Fruit fly (Drosophila melanogaster) whole organism, embryonic: ENCODE measurements around the gene CG13601.
A peak's percentile ranks its signal among the peaks of the same experiment; 100 is the strongest.

Experiments used
- Adf1 ChIP-seq: fragments of 200-800 bp; sonication (Bioruptor generic); IDR thresholded peaks from 2 replicates; pipeline ENCODE4 v1.3.6; 2022; ENCODE audit warnings: missing biosample characterization, missing genetic modification characterization
- Aef1 ChIP-seq: fragments of 200-800 bp; sonication (Bioruptor generic); IDR thresholded peaks from 3 replicates; pipeline ENCODE4 v1.3.6; 2022; ENCODE audit warnings: missing biosample characterization, missing genetic modification characterization
- CG11247 ChIP-seq: fragments of 200-800 bp; sonication (Bioruptor generic); IDR thresholded peaks from 2 replicates; pipeline ENCODE4 v1.3.6; 2022; ENCODE audit warnings: missing biosample characterization, missing genetic modification characterization
- CG11695 ChIP-seq: fragments of 200-800 bp; sonication (Bioruptor generic); IDR thresholded peaks from 3 replicates; pipeline ENCODE4 v1.3.6; 2022; ENCODE audit warnings: missing biosample characterization, missing genetic modification characterization
- CG12299 ChIP-seq: fragments of 200-800 bp; sonication (Bioruptor generic); optimal IDR thresholded peaks from 2 replicates; lab custom pipeline; 2018; ENCODE audit warnings: missing biosample characterization, mild to moderate bottlenecking, missing genetic modification characterization
- CG14050 ChIP-seq: fragments of 200-800 bp; sonication (Bioruptor generic); IDR thresholded peaks from 3 replicates; pipeline ENCODE4 v1.3.6; 2022; ENCODE audit warnings: missing biosample characterization, missing genetic modification characterization
- CG14441 ChIP-seq: fragments of 200-800 bp; sonication (Bioruptor generic); IDR thresholded peaks from 2 replicates; pipeline ENCODE4 v1.3.6; 2022; ENCODE audit warnings: missing biosample characterization, missing genetic modification characterization
- CG17359 ChIP-seq: fragments of 200-800 bp; sonication (Bioruptor generic); optimal IDR thresholded peaks from 3 replicates; lab custom pipeline; 2018; ENCODE audit warnings: missing biosample characterization, mild to moderate bottlenecking, missing genetic modification characterization, moderate library complexity
- CG2678 ChIP-seq: fragments of 200-800 bp; sonication (Bioruptor generic); optimal IDR thresholded peaks from 3 replicates; lab custom pipeline; 2019; ENCODE audit warnings: missing biosample characterization, mild to moderate bottlenecking, missing genetic modification characterization, moderate library complexity
- CG33213 ChIP-seq: fragments of 200-800 bp; sonication (Bioruptor generic); optimal IDR thresholded peaks from 3 replicates; lab custom pipeline; 2016; ENCODE audit warnings: missing biosample characterization, missing genetic modification characterization
- CG33557 ChIP-seq: fragments of 200-800 bp; sonication (Bioruptor generic); optimal IDR thresholded peaks from 2 replicates; lab custom pipeline; 2019; ENCODE audit warnings: missing biosample characterization, mild to moderate bottlenecking, missing genetic modification characterization, moderate library complexity
- CG3995 ChIP-seq: fragments of 200-800 bp; sonication (Bioruptor generic); optimal IDR thresholded peaks from 3 replicates; lab custom pipeline; 2016; ENCODE audit warnings: missing biosample characterization, missing genetic modification characterization
- CG4404 ChIP-seq: fragments of 200-800 bp; sonication (Bioruptor generic); IDR thresholded peaks from 2 replicates; pipeline ENCODE4 v1.3.6; 2022; ENCODE audit warnings: missing biosample characterization, missing genetic modification characterization
- CG6272 ChIP-seq: fragments of 200-800 bp; sonication (Bioruptor generic); IDR thresholded peaks from 2 replicates; pipeline ENCODE4 v1.3.6; 2022; ENCODE audit warnings: missing biosample characterization, missing genetic modification characterization
- CG6813 ChIP-seq: fragments of 200-800 bp; sonication (Bioruptor generic); optimal IDR thresholded peaks from 2 replicates; lab custom pipeline; 2017; ENCODE audit warnings: missing biosample characterization, missing genetic modification characterization, mild to moderate bottlenecking, moderate library complexity, missing genetic modification reagents
- CG7372 ChIP-seq: fragments of 200-800 bp; sonication (Bioruptor generic); IDR thresholded peaks from 2 replicates; pipeline ENCODE4 v1.3.6; 2022; ENCODE audit warnings: missing biosample characterization, missing genetic modification characterization
- CG7556 ChIP-seq: fragments of 200-800 bp; sonication (Bioruptor generic); optimal IDR thresholded peaks from 2 replicates; lab custom pipeline; 2017; ENCODE audit warnings: missing biosample characterization, mild to moderate bottlenecking, missing genetic modification characterization
- CG8089 ChIP-seq: fragments of 200-800 bp; sonication (Bioruptor generic); optimal IDR thresholded peaks from 3 replicates; lab custom pipeline; 2016; ENCODE audit warnings: missing biosample characterization, missing genetic modification characterization
- CG8281 ChIP-seq: fragments of 200-800 bp; sonication (Bioruptor generic); optimal IDR thresholded peaks from 2 replicates; lab custom pipeline; 2018; ENCODE audit warnings: missing biosample characterization, mild to moderate bottlenecking, missing genetic modification characterization, moderate library complexity
- Chrac-16 ChIP-seq: fragments of 200-800 bp; sonication (Bioruptor generic); optimal IDR thresholded peaks from 3 replicates; lab custom pipeline; 2016; ENCODE audit warnings: missing biosample characterization, missing genetic modification characterization
- Dad ChIP-seq: fragments of 200-800 bp; sonication (Bioruptor generic); optimal IDR thresholded peaks from 3 replicates; lab custom pipeline; 2016; ENCODE audit warnings: missing biosample characterization, missing genetic modification characterization
- Gsc ChIP-seq: fragments of 200-800 bp; sonication (Bioruptor generic); IDR thresholded peaks from 2 replicates; pipeline ENCODE4 v1.3.6; 2022; ENCODE audit warnings: missing biosample characterization, missing genetic modification characterization
- HLH3B ChIP-seq: fragments of 200-800 bp; sonication (Bioruptor generic); IDR thresholded peaks from 2 replicates; pipeline ENCODE4 v1.3.6; 2022; ENCODE audit warnings: missing biosample characterization, missing genetic modification characterization
- Hand ChIP-seq: fragments of 200-800 bp; sonication (Bioruptor generic); optimal IDR thresholded peaks from 2 replicates; lab custom pipeline; 2017; ENCODE audit warnings: mild to moderate bottlenecking, missing biosample characterization, missing genetic modification reagents, missing genetic modification characterization
- Myb ChIP-seq: fragments of 200-800 bp; sonication (Bioruptor generic); optimal IDR thresholded peaks from 2 replicates; lab custom pipeline; 2016; ENCODE audit warnings: missing biosample characterization, missing genetic modification characterization
- Nf-YA ChIP-seq: fragments of 200-800 bp; sonication (Bioruptor generic); IDR thresholded peaks from 2 replicates; pipeline ENCODE4 v1.3.6; 2022; ENCODE audit warnings: missing biosample characterization, missing genetic modification characterization
- Nf-YB ChIP-seq: fragments of 200-800 bp; sonication (Bioruptor generic); optimal IDR thresholded peaks from 3 replicates; lab custom pipeline; 2019; ENCODE audit warnings: missing biosample characterization, mild to moderate bottlenecking, missing genetic modification characterization, moderate library complexity
- Poxn ChIP-seq: fragments of 200-800 bp; sonication (Bioruptor generic); IDR thresholded peaks from 2 replicates; pipeline ENCODE4 v1.3.6; 2022; ENCODE audit warnings: missing biosample characterization, missing genetic modification characterization
- Sin3A ChIP-seq: fragments of >200 bp; optimal IDR thresholded peaks from 2 replicates; lab custom pipeline; 2018
- Sox102F ChIP-seq: fragments of 200-800 bp; sonication (Bioruptor generic); optimal IDR thresholded peaks from 2 replicates; lab custom pipeline; 2018; ENCODE audit warnings: missing biosample characterization, mild to moderate bottlenecking, missing genetic modification characterization, moderate library complexity
- Vsx1 ChIP-seq: fragments of 200-800 bp; sonication (Bioruptor generic); optimal IDR thresholded peaks from 2 replicates; lab custom pipeline; 2017; ENCODE audit warnings: missing biosample characterization, mild to moderate bottlenecking, missing genetic modification characterization, missing genetic modification reagents
- Xrp1 ChIP-seq: fragments of 200-800 bp; sonication (Bioruptor generic); IDR thresholded peaks from 2 replicates; pipeline ENCODE4 v1.3.6; 2022; ENCODE audit warnings: missing biosample characterization, missing genetic modification characterization
- amos ChIP-seq: fragments of 200-800 bp; sonication (Bioruptor generic); IDR thresholded peaks from 2 replicates; pipeline ENCODE4 v1.3.6; 2022; ENCODE audit warnings: missing biosample characterization, missing genetic modification characterization; ENCODE audit not compliant: partially characterized antibody
- ap ChIP-seq: fragments of 200-800 bp; sonication (Bioruptor generic); IDR thresholded peaks from 2 replicates; pipeline ENCODE4 v1.3.6; 2022; ENCODE audit warnings: missing biosample characterization, missing genetic modification characterization
- az2 ChIP-seq: fragments of 200-800 bp; sonication (Bioruptor generic); optimal IDR thresholded peaks from 3 replicates; lab custom pipeline; 2016; ENCODE audit warnings: missing biosample characterization, missing genetic modification characterization
- croc ChIP-seq: fragments of 200-800 bp; sonication (Bioruptor generic); conservative IDR thresholded peaks from 3 replicates; pipeline ENCODE4 v1.3.6; 2022; ENCODE audit warnings: missing biosample characterization, missing genetic modification characterization
- disco-r ChIP-seq: fragments of 200-800 bp; sonication (Bioruptor generic); optimal IDR thresholded peaks from 2 replicates; lab custom pipeline; 2016; ENCODE audit warnings: missing biosample characterization, missing genetic modification characterization
- exex ChIP-seq: fragments of 200-800 bp; sonication (Bioruptor generic); optimal IDR thresholded peaks from 4 replicates; lab custom pipeline; 2018; ENCODE audit warnings: missing biosample characterization, mild to moderate bottlenecking, missing genetic modification characterization, moderate library complexity
- fd102C ChIP-seq: fragments of 200-800 bp; sonication (Bioruptor generic); optimal IDR thresholded peaks from 2 replicates; lab custom pipeline; 2018; ENCODE audit warnings: missing biosample characterization, mild to moderate bottlenecking, missing genetic modification characterization, moderate library complexity
- fu2 ChIP-seq: fragments of 200-800 bp; sonication (Bioruptor generic); optimal IDR thresholded peaks from 2 replicates; lab custom pipeline; 2016; ENCODE audit warnings: missing biosample characterization, missing genetic modification characterization
- gfzf ChIP-seq: fragments of 200-800 bp; sonication (Bioruptor generic); optimal IDR thresholded peaks from 2 replicates; lab custom pipeline; 2016; ENCODE audit warnings: missing biosample characterization, mild to moderate bottlenecking, missing genetic modification characterization, moderate library complexity
- ind ChIP-seq: fragments of 200-800 bp; sonication (Bioruptor generic); optimal IDR thresholded peaks from 3 replicates; lab custom pipeline; 2016; ENCODE audit warnings: missing biosample characterization, missing genetic modification characterization
- maf-S ChIP-seq: fragments of 200-800 bp; sonication (Bioruptor generic); optimal IDR thresholded peaks from 2 replicates; lab custom pipeline; 2016; ENCODE audit warnings: missing biosample characterization, missing genetic modification characterization
- ro ChIP-seq: fragments of 200-800 bp; sonication (Bioruptor generic); IDR thresholded peaks from 2 replicates; pipeline ENCODE4 v1.3.6; 2022; ENCODE audit warnings: missing biosample characterization, missing genetic modification characterization
- sd ChIP-seq: fragments of 200-800 bp; sonication (Bioruptor generic); optimal IDR thresholded peaks from 3 replicates; lab custom pipeline; 2018; ENCODE audit warnings: missing biosample characterization, mild to moderate bottlenecking, missing genetic modification characterization, moderate library complexity
- shn ChIP-seq: fragments of 200-800 bp; sonication (Bioruptor generic); optimal IDR thresholded peaks from 3 replicates; lab custom pipeline; 2016; ENCODE audit warnings: missing biosample characterization, missing genetic modification characterization
- slbo ChIP-seq: fragments of 200-800 bp; sonication (Bioruptor generic); IDR thresholded peaks from 2 replicates; pipeline ENCODE4 v1.3.6; 2022; ENCODE audit warnings: missing biosample characterization, missing genetic modification characterization
- sob ChIP-seq: fragments of 200-800 bp; sonication (Bioruptor generic); IDR thresholded peaks from 2 replicates; pipeline ENCODE4 v1.3.6; 2022; ENCODE audit warnings: missing biosample characterization, missing genetic modification characterization
- ssp ChIP-seq: fragments of 200-800 bp; sonication (Bioruptor generic); IDR thresholded peaks from 2 replicates; pipeline ENCODE4 v1.3.6; 2022; ENCODE audit warnings: missing biosample characterization, missing genetic modification characterization
- tx ChIP-seq: fragments of 200-800 bp; sonication (Bioruptor generic); optimal IDR thresholded peaks from 2 replicates; lab custom pipeline; 2016; ENCODE audit warnings: missing biosample characterization, missing genetic modification characterization
- unpg ChIP-seq: fragments of 200-800 bp; sonication (Bioruptor generic); optimal IDR thresholded peaks from 3 replicates; lab custom pipeline; 2018; ENCODE audit warnings: missing biosample characterization, mild to moderate bottlenecking, missing genetic modification characterization, moderate library complexity

Gene CG13601

dm6 chr3R:23920874-23921539 is 6.4 kb downstream of the CG13601 start:
- TF ChIP-seq exex (tag; lab: Kevin White, UChicago) (no peak), CG33557 (GFP tag; lab: Kevin White, UChicago) (no peak), CG11695 (GFP tag; lab: Robert Waterston, UW) (peak; percentile 65), maf-S (GFP tag; lab: Kevin White, UChicago) (no peak), CG3995 (GFP tag; lab: Kevin White, UChicago) (no peak), CG8281 (no peak), CG7372 (GFP tag; lab: Robert Waterston, UW) (peak; percentile 29; the same call in 1 of the 2 replicates), amos (GFP tag; lab: Robert Waterston, UW) (no peak), Vsx1 (GFP tag; lab: Kevin White, UChicago) (peak; percentile 76), Chrac-16 (GFP tag; lab: Kevin White, UChicago) (peak; percentile 9), shn (GFP tag; lab: Kevin White, UChicago) (peak; percentile 55), CG2678 (tag; lab: Kevin White, UChicago) (peak; percentile 58), CG17359 (peak; percentile 40), az2 (no peak), ap (GFP tag; lab: Robert Waterston, UW) (no peak), Adf1 (GFP tag; lab: Robert Waterston, UW) (peak; percentile 60), gfzf (GFP tag; lab: Kevin White, UChicago) (no peak), ind (GFP tag; lab: Kevin White, UChicago) (peak; percentile 29), CG4404 (GFP tag; lab: Robert Waterston, UW) (no peak), Xrp1 (GFP tag; lab: Robert Waterston, UW) (peak; percentile 27; the same call in 1 of the 2 replicates), slbo (GFP tag; lab: Robert Waterston, UW) (peak; percentile 87), croc (no peak), fd102C (GFP tag; lab: Kevin White, UChicago) (no peak), ro (GFP tag; lab: Robert Waterston, UW) (no peak), Nf-YA (GFP tag; lab: Robert Waterston, UW) (no peak), CG12299 (tag; lab: Kevin White, UChicago) (peak; percentile 71), disco-r (GFP tag; lab: Kevin White, UChicago) (no peak), unpg (GFP tag; lab: Kevin White, UChicago) (peak; percentile 43), Myb (GFP tag; lab: Kevin White, UChicago) (peak; percentile 22), CG33213 (GFP tag; lab: Kevin White, UChicago) (no peak), Sin3A (no peak), CG11247 (GFP tag; lab: Robert Waterston, UW) (peak; percentile 66), fu2 (GFP tag; lab: Kevin White, UChicago) (peak; percentile 65), Poxn (GFP tag; lab: Robert Waterston, UW) (0 out of 2 replicates have a peak, but pooled peaks have one; percentile 28), tx (GFP tag; lab: Kevin White, UChicago) (peak; percentile 31), Aef1 (GFP tag; lab: Robert Waterston, UW) (peak; percentile 48; the same call in 1 of the 3 replicates), CG14050 (peak; percentile 40; the same call in 1 of the 3 replicates), Hand (GFP tag; lab: Kevin White, UChicago) (peak; percentile 22), Nf-YB (peak; percentile 16), CG6272 (GFP tag; lab: Robert Waterston, UW) (peak; percentile 56), CG8089 (GFP tag; lab: Kevin White, UChicago) (no peak), Gsc (no peak), sob (GFP tag; lab: Robert Waterston, UW) (peak; percentile 71), Sox102F (peak; percentile 35), ssp (peak; percentile 35), HLH3B (GFP tag; lab: Robert Waterston, UW) (peak; percentile 42; the same call in 1 of the 2 replicates), CG7556 (GFP tag; lab: Kevin White, UChicago) (no peak), sd (peak; percentile 46), CG14441 (GFP tag; lab: Robert Waterston, UW) (peak; percentile 62), CG6813 (GFP tag; lab: Kevin White, UChicago) (no peak), Dad (peak; percentile 39)
